Worm (Caenorhabditis elegans): ENCODE results near the gene moa-2.

The moa-2 gene

ce11 chrII:7699009-7699408, at the start of gene moa-2, which contains the start of gene cdk-11.1:
Gene moa-2 (minus strand): TSS chrII:7699033.
Gene cdk-11.1 (plus strand): TSS chrII:7699235.
- TF ChIP-seq unc-62 (GFP tag; optimal IDR thresholded peaks at IDR 0.05): no peak

DNA sequence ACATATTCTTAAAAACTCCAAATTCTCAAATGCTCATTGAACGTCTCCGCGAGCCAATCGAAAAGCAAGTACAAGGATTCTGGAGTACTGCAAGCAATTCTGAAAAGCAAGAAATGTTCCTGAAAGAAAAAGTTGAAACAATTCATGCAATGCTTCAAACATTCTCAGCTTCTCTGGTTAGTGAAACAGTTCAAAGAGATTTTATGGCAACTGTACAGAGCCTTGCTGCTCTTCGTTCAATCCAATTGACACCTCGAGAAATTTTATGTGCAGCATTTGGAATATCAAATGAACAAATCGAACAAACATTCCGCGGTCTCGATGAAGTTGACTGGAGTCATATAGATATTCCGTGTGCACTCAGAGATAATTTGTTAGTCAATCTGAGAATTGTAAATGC, 37.9 kb upstream of the moa-2 start:
- TF ChIP-seq unc-62 (GFP tag; optimal IDR thresholded peaks at IDR 0.05): no peak

ce11 chrII:7724603-7725002, 25.8 kb upstream of the moa-2 start, which contains the start of gene cpna-2:
Gene cpna-2 (plus strand): TSS chrII:7724903.
- TF ChIP-seq unc-62 (GFP tag; optimal IDR thresholded peaks at IDR 0.05): no peak

ce11 chrII:7722784-7723183, 24.0 kb upstream of the moa-2 start:
- no peak for TF ChIP-seq unc-62 (GFP tag; optimal IDR thresholded peaks at IDR 0.05)

- no peak for TF ChIP-seq unc-62 (GFP tag; optimal IDR thresholded peaks at IDR 0.05)
Observed at ce11 chrII:7720479-7720878, 21.6 kb upstream of the moa-2 start.

DNA sequence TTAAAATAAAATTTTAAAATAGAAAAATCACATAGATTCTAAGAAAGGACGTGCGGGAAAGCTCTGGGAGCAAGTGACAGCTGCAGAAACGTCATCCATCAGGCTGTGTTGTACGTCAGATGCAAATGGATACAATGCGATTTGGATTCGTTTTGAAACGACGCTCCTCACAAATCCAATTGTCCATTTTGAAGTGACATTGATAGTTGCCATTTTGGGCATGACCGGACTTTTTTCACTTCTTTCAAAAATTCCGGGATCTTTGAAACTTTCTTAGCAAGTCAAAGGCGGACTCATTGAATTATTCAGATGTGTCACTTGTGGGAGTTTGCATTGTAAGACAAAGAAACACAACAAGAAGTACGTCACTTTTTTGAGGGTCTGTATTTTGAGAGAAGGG, 20.2 kb upstream of the moa-2 start:
- TF ChIP-seq unc-62 (GFP tag; optimal IDR thresholded peaks at IDR 0.05): no peak

- no peak for TF ChIP-seq unc-62 (GFP tag; optimal IDR thresholded peaks at IDR 0.05)
Observed at ce11 chrII:7718491-7718890, 19.7 kb upstream of the moa-2 start, which contains the start of gene cpna-5. Gene cpna-5 (minus strand): TSS chrII:7718591.

- no peak for TF ChIP-seq unc-62 (GFP tag; optimal IDR thresholded peaks at IDR 0.05)
Observed at ce11 chrII:7716112-7716511, 17.3 kb upstream of the moa-2 start.

DNA sequence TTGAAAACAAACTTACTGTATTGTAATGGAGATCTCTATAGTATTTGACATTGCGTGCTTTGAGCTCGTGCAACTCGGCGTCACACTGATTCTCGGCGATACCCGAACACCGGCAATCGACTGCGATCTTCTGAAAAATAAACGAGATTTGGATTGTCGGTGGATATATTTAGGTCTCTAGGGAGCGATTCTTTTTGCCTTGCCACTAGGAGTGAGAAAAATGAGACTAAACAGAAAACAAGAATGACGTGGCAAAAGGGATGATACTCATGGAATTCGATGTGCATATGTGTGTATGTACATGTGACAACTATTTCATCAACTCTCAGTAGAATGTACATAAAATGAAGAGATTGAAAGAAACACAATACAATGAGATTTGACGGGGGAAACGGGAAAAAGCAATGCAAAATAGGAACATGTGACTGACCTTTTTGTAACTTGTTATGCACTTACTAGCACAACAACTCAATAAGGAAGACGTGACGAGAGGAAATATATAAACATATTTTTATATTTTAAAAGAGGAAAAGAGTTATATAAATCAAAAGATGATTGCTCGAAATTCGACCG, 15.9 kb upstream of the moa-2 start:
- TF ChIP-seq unc-62 (GFP tag; optimal IDR thresholded peaks at IDR 0.05): no peak

DNA sequence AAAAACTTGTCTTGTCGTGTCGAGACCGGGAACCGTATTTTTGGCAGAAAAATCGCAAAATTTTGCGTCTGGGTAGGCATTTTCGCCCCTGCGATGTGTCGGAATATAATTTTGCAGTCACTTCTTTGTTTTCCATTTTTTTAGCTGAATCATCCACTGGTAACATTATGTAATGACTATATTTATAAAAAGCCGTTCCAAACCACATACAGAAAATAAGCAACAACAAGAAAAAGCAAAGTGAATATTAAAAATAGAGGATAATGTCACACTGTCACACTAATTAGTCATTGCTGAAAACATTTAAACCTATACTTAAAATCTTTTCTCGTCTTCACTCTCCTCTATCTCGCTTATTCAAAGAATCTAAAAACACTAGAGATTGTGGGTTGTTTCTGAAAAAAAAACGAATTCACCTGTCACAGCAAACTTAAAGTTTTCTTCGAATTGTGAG, 10.5 kb upstream of the moa-2 start, which contains the start of gene sre-1:
Gene sre-1, plus strand, starts transcription at position 404 of the 454 bp plus-strand sequence.
- TF ChIP-seq unc-62 (GFP tag; optimal IDR thresholded peaks at IDR 0.05): no peak

ce11 chrII:7708540-7708939, 9.7 kb upstream of the moa-2 start, which contains the start of gene B0495.9:
Gene B0495.9 (minus strand): TSS chrII:7708710.
- TF ChIP-seq unc-62 (GFP tag; optimal IDR thresholded peaks at IDR 0.05): no peak

- no peak for TF ChIP-seq unc-62 (GFP tag; optimal IDR thresholded peaks at IDR 0.05)
Observed at ce11 chrII:7707383-7707782, 8.6 kb upstream of the moa-2 start, which contains the start of gene luc-7L. Gene luc-7L (minus strand): TSS chrII:7707483.

DNA sequence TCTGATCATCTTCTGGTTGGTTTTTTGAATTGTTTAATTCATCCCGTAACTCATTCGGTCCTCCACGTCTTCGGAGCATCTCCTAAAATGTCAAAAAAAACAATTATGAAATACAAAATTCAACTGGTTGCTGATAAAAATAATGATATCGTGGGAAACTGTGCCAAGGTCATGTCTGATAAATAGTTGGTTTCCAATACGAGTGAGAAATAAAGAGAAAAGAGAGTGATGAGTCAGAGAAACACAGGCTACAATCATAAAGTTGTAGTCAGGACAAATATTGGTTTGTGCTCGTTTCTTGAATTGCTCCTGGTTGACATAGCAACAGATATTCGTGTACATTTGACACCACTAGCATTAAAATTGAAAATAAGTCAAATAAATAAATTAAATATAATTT, 6.3 kb upstream of the moa-2 start, which contains the start of gene B0495.7:
Gene B0495.7, minus strand, starts transcription at position 82 of the 400 bp plus-strand sequence.
- TF ChIP-seq unc-62 (GFP tag; optimal IDR thresholded peaks at IDR 0.05): no peak

DNA sequence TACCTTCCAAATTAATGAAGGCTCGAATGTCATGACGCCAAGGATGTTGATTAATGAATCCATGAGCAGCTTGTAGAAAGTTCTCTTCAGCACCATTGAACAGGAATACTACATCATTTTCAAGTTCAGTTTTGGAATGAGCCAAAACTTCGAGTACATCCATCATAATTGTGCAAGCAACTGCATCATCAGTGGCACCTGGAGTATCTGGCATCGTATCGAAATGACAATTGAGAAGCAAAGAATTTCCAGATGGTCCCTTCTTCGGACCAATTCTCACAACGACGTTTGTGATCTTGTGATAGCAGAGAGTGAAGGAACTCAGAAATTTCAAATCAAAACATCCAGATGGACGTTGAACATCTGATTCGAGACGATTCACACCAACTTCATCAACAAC, 5.6 kb upstream of the moa-2 start:
- TF ChIP-seq unc-62 (GFP tag; optimal IDR thresholded peaks at IDR 0.05): no peak

DNA sequence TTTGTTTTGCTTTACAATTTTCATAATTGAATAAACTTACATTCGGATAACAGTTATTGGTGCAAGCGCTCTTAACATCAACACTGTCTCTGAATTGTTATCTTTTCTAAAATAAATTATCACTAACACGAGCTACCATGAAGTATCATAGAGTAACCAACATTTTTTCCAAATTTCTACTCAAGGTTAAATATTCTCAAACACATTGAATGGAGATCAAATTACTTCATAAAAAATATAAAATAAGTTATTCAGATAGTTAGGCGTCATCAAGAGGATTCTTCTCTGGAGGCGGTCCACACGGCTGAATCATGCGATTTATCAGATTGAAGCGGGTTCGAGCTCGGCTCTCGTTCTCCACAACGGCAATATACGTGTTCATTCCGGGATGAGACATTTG, 427 bp downstream of the moa-2 start, which contains the start of gene B0495.5:
Gene B0495.5, minus strand, starts transcription at position 101 of the 400 bp plus-strand sequence.
- TF ChIP-seq unc-62 (GFP tag; optimal IDR thresholded peaks at IDR 0.05): no peak

DNA sequence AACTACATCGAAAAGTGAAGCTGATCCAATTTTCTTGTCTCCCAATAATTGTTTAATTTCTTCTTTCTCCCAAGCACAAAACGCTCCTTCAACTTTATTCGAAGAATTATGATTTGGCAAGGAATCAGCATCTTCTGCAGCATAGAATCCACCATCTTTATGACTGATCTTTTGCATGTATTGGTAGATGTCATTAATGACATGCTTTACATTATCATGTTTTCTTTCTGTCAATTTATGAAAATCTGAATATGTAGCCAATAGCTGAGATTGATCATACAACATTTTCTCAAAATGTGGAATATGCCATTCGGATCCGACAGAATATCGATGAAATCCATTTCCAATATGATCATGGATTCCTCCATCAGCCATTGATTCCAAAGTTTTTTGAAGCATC, 1.7 kb downstream of the moa-2 start:
- TF ChIP-seq unc-62 (GFP tag; optimal IDR thresholded peaks at IDR 0.05): no peak

- TF ChIP-seq unc-62 (GFP tag; optimal IDR thresholded peaks at IDR 0.05): no peak
Observed at ce11 chrII:7695636-7696035, 3.2 kb downstream of the moa-2 start.

All from whole organism, dauer.